Fruit fly (Drosophila melanogaster): ENCODE measurements around the gene Brf.

The Brf gene

dm6 chr3R:17386168-17386819 lies 4.8 kb downstream of the Brf start (continued):
- TF ChIP-seq gro (GFP tag; optimal IDR thresholded peaks at IDR 0.05) (peak; percentile 28), Gug (GFP tag; IDR thresholded peaks at IDR 0.05) (peak; percentile 66; the same call in 3 of the 4 replicates), CG32532 (GFP tag; IDR thresholded peaks at IDR 0.05) (peak; percentile 53), CG6765 (GFP tag; optimal IDR thresholded peaks at IDR 0.05) (no peak), kay (GFP tag; optimal IDR thresholded peaks at IDR 0.05) (no peak), Usf (GFP tag; optimal IDR thresholded peaks at IDR 0.05) (peak; percentile 18), zen (tag; optimal IDR thresholded peaks at IDR 0.05) (peak; percentile 35), Hmx (GFP tag; optimal IDR thresholded peaks at IDR 0.05) (no peak), CG9876 (GFP tag; optimal IDR thresholded peaks at IDR 0.05) (no peak), pum (GFP tag; optimal IDR thresholded peaks at IDR 0.05) (peak; percentile 38), tap (tag; optimal IDR thresholded peaks at IDR 0.05) (peak; percentile 74), ftz-f1 (GFP tag; optimal IDR thresholded peaks at IDR 0.05) (no peak), tll (GFP tag; optimal IDR thresholded peaks at IDR 0.05) (no peak), CG13296 (GFP tag; optimal IDR thresholded peaks at IDR 0.05) (peak; percentile 1), CG2889 (GFP tag; IDR thresholded peaks at IDR 0.05) (peak; percentile 61; the same call in 2 of the 3 replicates), Atf6 (GFP tag; IDR thresholded peaks at IDR 0.05) (peak; percentile 65), odd (GFP tag; optimal IDR thresholded peaks at IDR 0.05) (no peak), CG18011 (GFP tag; optimal IDR thresholded peaks at IDR 0.05) (peak; percentile 13), gcm2 (GFP tag; optimal IDR thresholded peaks at IDR 0.05) (no peak), CG8765 (GFP tag; IDR thresholded peaks at IDR 0.05) (peak; percentile 43; the same call in 1 of the 2 replicates), CG10959 (GFP tag; IDR thresholded peaks at IDR 0.05) (peak; percentile 37; the same call in 1 of the 2 replicates), B-H2 (GFP tag; optimal IDR thresholded peaks at IDR 0.05) (no peak), Jarid2 (GFP tag; optimal IDR thresholded peaks at IDR 0.05) (no peak), CG1603 (tag; optimal IDR thresholded peaks at IDR 0.05) (peak; percentile 81), CG15269 (tag; optimal IDR thresholded peaks at IDR 0.05) (peak; percentile 64)

dm6 chr3R:17385329-17386019 lies 5.7 kb downstream of the Brf start:
- TF ChIP-seq az2 (GFP tag; optimal IDR thresholded peaks at IDR 0.05) (peak; percentile 20), HLH3B (GFP tag; IDR thresholded peaks at IDR 0.05) (peak; percentile 37; the same call in 1 of the 2 replicates), B-H2 (GFP tag; optimal IDR thresholded peaks at IDR 0.05) (peak; percentile 90), Fer1 (GFP tag; optimal IDR thresholded peaks at IDR 0.05) (peak; percentile 55), CG30403 (GFP tag; optimal IDR thresholded peaks at IDR 0.05) (peak; percentile 61), CG30431 (GFP tag; optimal IDR thresholded peaks at IDR 0.05) (no peak), wor (GFP tag; IDR thresholded peaks at IDR 0.05) (no peak), tx (GFP tag; optimal IDR thresholded peaks at IDR 0.05) (peak; percentile 66), hth (optimal IDR thresholded peaks at IDR 0.05) (no peak), Lhr (GFP tag; optimal IDR thresholded peaks at IDR 0.05) (peak; percentile 75), z (GFP tag; IDR thresholded peaks at IDR 0.05) (no peak), Bdp1 (GFP tag; optimal IDR thresholded peaks at IDR 0.05) (peak; percentile 59), otp (GFP tag; IDR thresholded peaks at IDR 0.05) (peak; percentile 52; the same call in 1 of the 3 replicates), knrl (GFP tag; IDR thresholded peaks at IDR 0.05; ENCODE audit: partially characterized antibody) (peak; percentile 39; the same call in 1 of the 3 replicates), dati (GFP tag; IDR thresholded peaks at IDR 0.05) (no peak; the same call in 1 of the 2 replicates), lab (GFP tag; optimal IDR thresholded peaks at IDR 0.05) (peak; percentile 76), ci (GFP tag; IDR thresholded peaks at IDR 0.05) (peak; percentile 85), CG2202 (tag; optimal IDR thresholded peaks at IDR 0.05) (peak; percentile 3), CG13296 (GFP tag; optimal IDR thresholded peaks at IDR 0.05) (peak; percentile 50), Blimp-1 (GFP tag; optimal IDR thresholded peaks at IDR 0.05) (peak; percentile 21), NC2α (GFP tag; optimal IDR thresholded peaks at IDR 0.05) (no peak), CG18599 (GFP tag; optimal IDR thresholded peaks at IDR 0.05) (peak; percentile 67), Lim3 (GFP tag; IDR thresholded peaks at IDR 0.05) (no peak), CG1603 (tag; optimal IDR thresholded peaks at IDR 0.05) (peak; percentile 91), CG33213 (GFP tag; optimal IDR thresholded peaks at IDR 0.05) (peak; percentile 78), Optix (GFP tag; IDR thresholded peaks at IDR 0.05) (0 out of 3 replicates have a peak, but pooled peaks have one; percentile 24)
